Worm (Caenorhabditis elegans) whole organism, L4 larva: ENCODE data around the gene col-109.

ENCODE experiments used
- D1046.2 ChIP-seq: fragments of 200-800 bp; sonication (Bioruptor generic); IDR thresholded peaks from 2 replicates; pipeline ENCODE4 v1.3.6; 2022; ENCODE audit warnings: missing genetic modification characterization, missing compliant biosample characterization
- F37D6.2 ChIP-seq: sonication (generic microtip); optimal IDR thresholded peaks from 2 replicates; lab custom pipeline; 2016; ENCODE audit warnings: mild to moderate bottlenecking, missing genetic modification characterization, missing compliant biosample characterization
- Y75B8A.6 ChIP-seq: fragments of 200-800 bp; sonication (Bioruptor generic); IDR thresholded peaks from 2 replicates; pipeline ENCODE4 v1.3.6; 2022; ENCODE audit warnings: missing genetic modification reagents, missing genetic modification characterization, missing compliant biosample characterization
- aha-1 ChIP-seq: fragments of 150-350 bp; peaks from one replicate; lab custom pipeline; 2014; ENCODE audit warnings: missing biosample characterization, missing genetic modification characterization
- arid-1 ChIP-seq: fragments of 200-800 bp; sonication (Bioruptor generic); conservative IDR thresholded peaks from 2 replicates; pipeline ENCODE4 v1.3.6; 2022; ENCODE audit warnings: missing genetic modification reagents, missing genetic modification characterization, missing compliant biosample characterization
- ces-1 ChIP-seq: fragments of 150-350 bp; sonication (generic microtip); optimal IDR thresholded peaks from 4 replicates; lab custom pipeline; 2014; ENCODE audit warnings: missing biosample characterization, missing genetic modification reagents, missing genetic modification characterization
- ctbp-1 ChIP-seq: fragments of 200-800 bp; sonication (Bioruptor generic); IDR thresholded peaks from 2 replicates; pipeline ENCODE4 v1.3.6; 2022; ENCODE audit warnings: missing genetic modification reagents, missing genetic modification characterization, missing compliant biosample characterization
- dmd-6 ChIP-seq: fragments of 200-800 bp; sonication (Bioruptor generic); IDR thresholded peaks from 2 replicates; pipeline ENCODE4 v1.3.6; 2022; ENCODE audit warnings: missing genetic modification reagents, missing genetic modification characterization, missing compliant biosample characterization
- dpl-1 ChIP-seq: fragments of 150-350 bp; optimal IDR thresholded peaks from 2 replicates; lab custom pipeline; 2014; ENCODE audit warnings: missing biosample characterization, missing genetic modification reagents, missing genetic modification characterization
- dve-1 ChIP-seq: sonication (generic microtip); optimal IDR thresholded peaks from 2 replicates; lab custom pipeline; 2017; ENCODE audit warnings: antibody characterized with exemption, mild to moderate bottlenecking, missing genetic modification characterization, missing compliant biosample characterization; ENCODE audit not compliant: insufficient read depth
- egl-43 ChIP-seq: fragments of 200-800 bp; sonication (Bioruptor generic); IDR thresholded peaks from 2 replicates; pipeline ENCODE4 v1.3.6; 2022; ENCODE audit warnings: missing genetic modification reagents, missing genetic modification characterization, missing compliant biosample characterization
- fkh-10 ChIP-seq: fragments of 150-350 bp; optimal IDR thresholded peaks from 2 replicates; lab custom pipeline; 2014; ENCODE audit warnings: missing biosample characterization, missing genetic modification reagents, missing genetic modification characterization
- fos-1 ChIP-seq: fragments of 150-350 bp; optimal IDR thresholded peaks from 2 replicates; lab custom pipeline; 2014; ENCODE audit warnings: missing biosample characterization, missing genetic modification characterization
- hif-1 ChIP-seq, 2 experiments: sonication (generic microtip); optimal IDR thresholded peaks; 2 replicates each; lab custom pipeline; 2016 to 2017; ENCODE audit warnings: missing compliant biosample characterization in 2 of 2, missing genetic modification characterization in 2 of 2, missing genetic modification reagents in 2 of 2, missing genotype in 2 of 2, mild to moderate bottlenecking in 1 of 2
- hlh-11 ChIP-seq: fragments of 200-800 bp; sonication (Bioruptor generic); optimal IDR thresholded peaks from 2 replicates; lab custom pipeline; 2018; ENCODE audit warnings: mild to moderate bottlenecking, missing genetic modification characterization, missing compliant biosample characterization
- hlh-30 ChIP-seq: sonication (generic microtip); optimal IDR thresholded peaks from 2 replicates; lab custom pipeline; 2017; ENCODE audit warnings: antibody characterized with exemption, mild to moderate bottlenecking, missing genetic modification characterization, missing compliant biosample characterization; ENCODE audit not compliant: insufficient read depth
- hmg-1.1 ChIP-seq: fragments of 200-800 bp; sonication (Bioruptor generic); IDR thresholded peaks from 2 replicates; pipeline ENCODE4 v1.3.6; 2022; ENCODE audit warnings: missing genetic modification reagents, missing genetic modification characterization, missing compliant biosample characterization
- lin-1 ChIP-seq: fragments of 200-800 bp; sonication (Bioruptor generic); IDR thresholded peaks from 2 replicates; pipeline ENCODE4 v1.3.6; 2022; ENCODE audit warnings: missing genetic modification reagents, missing genetic modification characterization, missing compliant biosample characterization
- lin-38 ChIP-seq: fragments of 200-800 bp; sonication (Bioruptor generic); IDR thresholded peaks from 2 replicates; pipeline ENCODE4 v1.3.6; 2022; ENCODE audit warnings: missing genetic modification reagents, missing genetic modification characterization, missing compliant biosample characterization
- lsy-2 ChIP-seq, 2 experiments: fragments of 150-350 bp in 1 of 2; sonication (generic microtip) in 1 of 2; optimal IDR thresholded peaks; 2 replicates each; lab custom pipeline; 2014 to 2017; ENCODE audit warnings: missing biosample characterization in 2 of 2, missing genetic modification characterization in 2 of 2
- mdl-1 ChIP-seq, 2 experiments: fragments of 150-350 bp in 1 of 2; sonication (generic microtip) in 1 of 2; optimal IDR thresholded peaks; 2 replicates each; lab custom pipeline; 2014 to 2017; ENCODE audit warnings: missing biosample characterization in 2 of 2, missing genetic modification characterization in 2 of 2
- mdt-29 ChIP-seq: fragments of 200-800 bp; sonication (Bioruptor generic); IDR thresholded peaks from 2 replicates; pipeline ENCODE4 v1.3.6; 2022; ENCODE audit warnings: missing genetic modification reagents, missing genetic modification characterization, missing compliant biosample characterization
- mep-1 ChIP-seq: fragments of 150-350 bp; sonication (generic microtip); optimal IDR thresholded peaks from 3 replicates; lab custom pipeline; 2014; ENCODE audit warnings: missing biosample characterization, missing genetic modification characterization
- mes-2 ChIP-seq: sonication (generic microtip); optimal IDR thresholded peaks from 2 replicates; lab custom pipeline; 2016; ENCODE audit warnings: missing genotype, mild to moderate bottlenecking, missing genetic modification characterization, missing compliant biosample characterization; ENCODE audit not compliant: poor library complexity, severe bottlenecking
- mxl-3 ChIP-seq: fragments of 200-800 bp; sonication (Bioruptor generic); optimal IDR thresholded peaks from 2 replicates; lab custom pipeline; 2018; ENCODE audit warnings: mild to moderate bottlenecking, missing genetic modification characterization, missing compliant biosample characterization
- nhr-10 ChIP-seq: fragments of 150-350 bp; optimal IDR thresholded peaks from 2 replicates; lab custom pipeline; 2014; ENCODE audit warnings: missing biosample characterization, missing genetic modification characterization
- nhr-102 ChIP-seq: sonication (generic microtip); optimal IDR thresholded peaks from 2 replicates; lab custom pipeline; 2016; ENCODE audit warnings: mild to moderate bottlenecking, missing genetic modification characterization, moderate library complexity, missing compliant biosample characterization
- nhr-11 ChIP-seq: fragments of 150-350 bp; optimal IDR thresholded peaks from 2 replicates; lab custom pipeline; 2014; ENCODE audit warnings: missing biosample characterization, missing genetic modification characterization
- nhr-237 ChIP-seq: sonication (generic microtip); optimal IDR thresholded peaks from 2 replicates; lab custom pipeline; 2017; ENCODE audit warnings: missing biosample characterization, missing genetic modification characterization
- nhr-28 ChIP-seq: fragments of 150-350 bp; optimal IDR thresholded peaks from 2 replicates; lab custom pipeline; 2014; ENCODE audit warnings: missing biosample characterization, missing genetic modification characterization
- nhr-41 ChIP-seq: fragments of 200-800 bp; sonication (Bioruptor generic); IDR thresholded peaks from 2 replicates; pipeline ENCODE4 v1.3.6; 2022; ENCODE audit warnings: missing genetic modification reagents, missing genetic modification characterization, missing compliant biosample characterization
- rbr-2 ChIP-seq: sonication (generic microtip); optimal IDR thresholded peaks from 2 replicates; lab custom pipeline; 2016; ENCODE audit warnings: missing genotype, missing genetic modification characterization, missing compliant biosample characterization
- sdz-12 ChIP-seq: fragments of 200-800 bp; sonication (Bioruptor generic); optimal IDR thresholded peaks from 2 replicates; lab custom pipeline; 2018; ENCODE audit warnings: mild to moderate bottlenecking, missing genetic modification characterization, missing compliant biosample characterization
- set-16 ChIP-seq: fragments of 200-800 bp; sonication (Bioruptor generic); IDR thresholded peaks from 2 replicates; pipeline ENCODE4 v1.3.6; 2022; ENCODE audit warnings: missing genetic modification reagents, missing genetic modification characterization, missing compliant biosample characterization
- snpc-1.2 ChIP-seq: fragments of 200-800 bp; sonication (Bioruptor generic); IDR thresholded peaks from 2 replicates; pipeline ENCODE4 v1.3.6; 2022; ENCODE audit warnings: missing genetic modification reagents, missing genetic modification characterization, missing compliant biosample characterization
- ztf-7 ChIP-seq: fragments of 150-350 bp; optimal IDR thresholded peaks from 2 replicates; lab custom pipeline; 2014; ENCODE audit warnings: missing biosample characterization, missing genetic modification characterization

The col-109 gene

DNA sequence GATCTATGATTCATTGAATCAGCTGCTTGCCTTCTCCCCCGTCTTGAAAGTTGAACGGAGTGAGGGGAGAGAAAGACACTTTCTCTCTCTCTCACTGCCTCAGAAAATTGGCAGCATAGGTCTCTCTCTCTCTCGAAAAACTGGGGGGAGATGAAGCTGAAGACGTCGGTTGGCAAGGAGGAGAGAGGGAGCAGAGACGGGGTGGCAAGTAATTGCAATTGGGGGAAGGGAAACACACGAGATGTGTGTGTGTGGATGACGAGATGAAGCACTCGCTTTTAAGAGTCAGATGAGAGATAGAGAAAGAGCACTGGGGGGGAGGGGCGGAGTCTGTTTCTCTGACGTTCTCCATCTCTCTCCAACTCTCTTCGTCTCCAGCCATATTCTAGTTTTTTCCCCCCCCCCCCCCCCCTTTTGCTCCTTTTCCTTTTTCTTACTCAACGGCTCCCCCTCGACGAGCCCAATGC lies 4.0 kb upstream of the col-109 start, which contains the start of gene cmk-1:
Gene cmk-1 (plus strand): TSS at position 417 of the 467 bp plus-strand sequence.
- TF ChIP-seq arid-1 (GFP tag; lab: Robert Waterston, UW) = no peak
- no peak for TF ChIP-seq nhr-41
- no peak for TF ChIP-seq dpl-1 (GFP tag; lab: Kevin White, UChicago)
- peak; percentile 70 for TF ChIP-seq rbr-2
- no peak for TF ChIP-seq ztf-7 (tag; lab: Kevin White, UChicago)
- peak; percentile 43 for TF ChIP-seq hlh-11
- peak; percentile 48 for TF ChIP-seq nhr-11
- TF ChIP-seq mdl-1 (tag; optimal IDR thresholded peaks at IDR 0.05; lab: Kevin White, UChicago) = peak in 1 of 2 experiments; percentile 53
- TF ChIP-seq mep-1 (tag; lab: Kevin White, UChicago) = peak; percentile 74
- peak; percentile 36 for TF ChIP-seq mxl-3 (GFP tag; lab: Kevin White, UChicago)
- TF ChIP-seq nhr-102 (tag; lab: Kevin White, UChicago) = no peak
- peak; percentile 19; the same call in 1 of the 2 replicates for TF ChIP-seq dmd-6 (GFP tag; lab: Robert Waterston, UW)
- peak in 1 of 2 experiments; percentile 44 for TF ChIP-seq lsy-2 (tag; optimal IDR thresholded peaks at IDR 0.05; lab: Kevin White, UChicago)
- TF ChIP-seq fkh-10 (GFP tag; lab: Kevin White, UChicago) = peak; percentile 76
- TF ChIP-seq aha-1 (tag; lab: Kevin White, UChicago) = peak; percentile 39
- peak; percentile 17 for TF ChIP-seq ces-1 (GFP tag; lab: Kevin White, UChicago)
- peak; percentile 69 for TF ChIP-seq hlh-30 (tag; lab: Kevin White, UChicago)
- no peak for TF ChIP-seq sdz-12
- peak; percentile 69 for TF ChIP-seq hmg-1.1
- TF ChIP-seq set-16 (GFP tag; lab: Robert Waterston, UW) = peak; percentile 87
- 0 out of 2 replicates have a peak, but pooled peaks have one; percentile 30 for TF ChIP-seq Y75B8A.6
- TF ChIP-seq ctbp-1 = peak; percentile 86
- peak; percentile 54 for TF ChIP-seq egl-43 (GFP tag; lab: Robert Waterston, UW)
- peak; percentile 52 for TF ChIP-seq F37D6.2 (tag; lab: Kevin White, UChicago)
- TF ChIP-seq mes-2 (tag; lab: Kevin White, UChicago) = peak; percentile 11
- TF ChIP-seq hif-1 (tag; optimal IDR thresholded peaks at IDR 0.05; lab: Kevin White, UChicago) = peak in 1 of 2 experiments; percentile 45
- no peak for TF ChIP-seq nhr-10 (tag; lab: Kevin White, UChicago)
- no peak for TF ChIP-seq nhr-237 (tag; lab: Kevin White, UChicago)

DNA sequence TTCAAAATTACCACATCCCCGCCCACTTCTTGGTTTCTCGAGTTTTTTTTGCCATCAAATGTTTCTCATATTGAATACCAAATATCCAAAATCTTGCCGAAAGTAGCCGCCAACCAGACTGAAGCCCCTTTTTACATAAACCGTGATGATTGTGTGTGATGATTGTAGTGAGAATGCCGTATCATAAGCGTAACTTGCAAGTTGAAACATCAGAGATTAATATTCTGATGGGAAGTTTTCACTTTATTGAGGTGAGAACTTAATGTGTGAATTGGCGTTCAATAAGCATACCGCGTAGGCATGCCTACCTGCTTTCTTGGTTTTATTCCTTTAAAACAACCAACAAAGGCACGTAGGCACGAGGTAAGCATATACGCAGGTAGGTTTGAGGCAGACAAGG lies 1.5 kb upstream of the col-109 start, which contains the start of gene Y38C1BA.4:
Gene Y38C1BA.4 (plus strand): TSS at position 301 of the 400 bp plus-strand sequence.
- TF ChIP-seq mdt-29 (GFP tag; lab: Robert Waterston, UW) (no peak), lin-1 (GFP tag; lab: Robert Waterston, UW) (no peak), D1046.2 (GFP tag; lab: Robert Waterston, UW) (no peak)

DNA sequence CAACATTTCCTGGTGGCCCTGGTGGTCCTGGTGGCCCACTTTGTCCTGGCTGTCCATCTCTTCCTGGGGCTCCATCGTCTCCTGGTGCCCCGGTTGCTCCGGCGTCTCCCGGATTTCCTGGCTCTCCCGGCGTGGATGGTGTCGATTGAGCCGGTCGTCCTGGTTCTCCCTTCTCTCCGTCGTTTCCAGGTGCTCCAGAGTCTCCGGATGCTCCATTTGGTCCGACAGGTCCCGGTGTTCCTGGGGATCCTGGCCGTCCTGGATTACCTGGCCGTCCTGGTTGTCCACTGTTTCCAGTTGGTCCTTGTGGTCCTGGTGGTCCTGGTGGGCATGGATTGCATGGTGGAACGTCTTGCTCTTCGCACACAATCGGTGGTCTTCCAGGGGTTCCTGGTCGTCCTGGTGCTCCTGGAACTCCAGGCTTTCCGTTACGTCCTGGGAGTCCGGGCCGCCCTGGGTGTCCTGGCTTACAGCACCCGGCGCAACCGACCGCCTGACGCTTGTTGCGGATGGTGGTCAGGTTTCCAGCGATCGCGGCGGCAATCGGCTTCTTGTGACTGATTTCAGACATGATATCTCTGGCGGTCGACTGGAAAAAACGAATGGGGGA lies 1.5 kb downstream of the col-109 start:
- TF ChIP-seq nhr-28 (tag; lab: Kevin White, UChicago) = no peak
- TF ChIP-seq dve-1 (tag; lab: Kevin White, UChicago) = no peak
- 0 out of 2 replicates have a peak, but pooled peaks have one; percentile 22 for TF ChIP-seq snpc-1.2
- no peak for TF ChIP-seq fos-1 (tag; lab: Kevin White, UChicago)
- TF ChIP-seq dmd-6 (GFP tag; lab: Robert Waterston, UW) = no peak
- TF ChIP-seq lin-38 (GFP tag; lab: Robert Waterston, UW) = 0 out of 2 replicates have a peak, but pooled peaks have one; percentile 5
- TF ChIP-seq set-16 (GFP tag; lab: Robert Waterston, UW) = peak; percentile 95
- TF ChIP-seq aha-1 (tag; lab: Kevin White, UChicago) = peak; percentile 38
